Worm (Caenorhabditis elegans) whole organism, L2 larva: ENCODE results near the gene F58F12.3.

Experiments used
- R02D3.7 ChIP-seq: fragments of 150-350 bp; optimal IDR thresholded peaks from 2 replicates; lab custom pipeline; 2014; ENCODE audit warnings: missing biosample characterization, missing genetic modification characterization
- aly-2 ChIP-seq: fragments of 150-350 bp; optimal IDR thresholded peaks from 2 replicates; lab custom pipeline; 2014; ENCODE audit warnings: missing biosample characterization, missing genetic modification characterization
- ama-1 ChIP-seq: fragments of 150-350 bp; optimal IDR thresholded peaks from 2 replicates; lab custom pipeline; 2018; ENCODE audit warnings: inconsistent platforms
- blmp-1 ChIP-seq: sonication (generic microtip); optimal IDR thresholded peaks from 2 replicates; lab custom pipeline; 2017; ENCODE audit warnings: missing genetic modification characterization, mild to moderate bottlenecking, missing compliant biosample characterization, antibody characterized with exemption, moderate library complexity; ENCODE audit not compliant: insufficient read depth
- dmd-4 ChIP-seq: sonication (generic microtip); optimal IDR thresholded peaks from 2 replicates; lab custom pipeline; 2017; ENCODE audit warnings: missing biosample characterization, missing genetic modification characterization
- elt-1 ChIP-seq: fragments of 150-350 bp; optimal IDR thresholded peaks from 2 replicates; lab custom pipeline; 2014; ENCODE audit warnings: missing biosample characterization, missing genetic modification characterization
- elt-3 ChIP-seq: sonication (generic microtip); optimal IDR thresholded peaks from 2 replicates; lab custom pipeline; 2017; ENCODE audit warnings: missing biosample characterization, missing genetic modification characterization
- nhr-237 ChIP-seq: fragments of 150-350 bp; optimal IDR thresholded peaks from 2 replicates; lab custom pipeline; 2014; ENCODE audit warnings: missing biosample characterization, missing genetic modification characterization
- snpc-4 ChIP-seq: fragments of 150-350 bp; optimal IDR thresholded peaks from 2 replicates; lab custom pipeline; 2014; ENCODE audit warnings: missing biosample characterization, missing genetic modification characterization
- unc-39 ChIP-seq: fragments of 150-350 bp; optimal IDR thresholded peaks from 2 replicates; lab custom pipeline; 2014; ENCODE audit warnings: missing biosample characterization, missing genetic modification characterization
- unc-55 ChIP-seq: fragments of 150-350 bp; sonication (generic microtip); optimal IDR thresholded peaks from 3 replicates; lab custom pipeline; 2014; ENCODE audit warnings: missing biosample characterization, missing genetic modification reagents, missing genetic modification characterization
- ztf-11 ChIP-seq: sonication (generic microtip); optimal IDR thresholded peaks from 2 replicates; lab custom pipeline; 2017; ENCODE audit warnings: missing biosample characterization, missing genetic modification characterization

DNA sequence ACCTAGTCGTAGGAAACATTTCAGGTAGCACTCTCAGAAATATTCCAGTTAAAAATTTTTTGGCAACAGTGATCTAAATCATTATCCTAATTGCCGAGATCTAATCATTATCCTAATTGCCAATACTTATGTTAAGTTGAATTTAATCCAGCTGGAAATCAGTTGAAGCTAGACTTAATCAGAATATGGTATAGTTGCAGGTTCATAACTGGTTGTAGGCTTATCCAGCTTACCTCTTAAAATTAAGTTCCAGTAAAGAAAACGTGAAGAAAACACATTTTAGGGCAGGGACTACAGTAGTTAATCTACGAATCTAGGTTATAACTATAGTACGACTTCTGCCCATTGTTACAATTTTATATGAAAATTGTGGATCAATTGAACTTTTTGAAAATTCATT lies 14.4 kb downstream of the F58F12.3 start:
- no peak for TF ChIP-seq aly-2 (tag; lab: Kevin White, UChicago)
- TF ChIP-seq ztf-11 (tag; lab: Kevin White, UChicago) = no peak
- TF ChIP-seq dmd-4 (tag; lab: Kevin White, UChicago) = no peak
- no peak for TF ChIP-seq elt-3 (tag; lab: Kevin White, UChicago)
- no peak for TF ChIP-seq unc-55 (GFP tag; lab: Kevin White, UChicago)
- no peak for TF ChIP-seq nhr-237 (tag; lab: Kevin White, UChicago)
- TF ChIP-seq snpc-4 (tag; lab: Kevin White, UChicago) = no peak
- no peak for TF ChIP-seq ama-1 (lab: Kevin White, UChicago)
- no peak for TF ChIP-seq R02D3.7 (tag; lab: Kevin White, UChicago)
- no peak for TF ChIP-seq blmp-1
- no peak for TF ChIP-seq elt-1 (tag; lab: Kevin White, UChicago)
- no peak for TF ChIP-seq unc-39
